Worm (Caenorhabditis elegans): ENCODE data around the gene tnc-2.

ce11 chrII:10516375-10516774, 49.7 kb downstream of the tnc-2 start:
- TF ChIP-seq flt-1 (GFP tag; IDR thresholded peaks at IDR 0.05): no peak
- no peak for TF ChIP-seq hmbx-1 (tag; optimal IDR thresholded peaks at IDR 0.05)
- TF ChIP-seq hmg-4 (GFP tag; optimal IDR thresholded peaks at IDR 0.05): no peak
- no peak for TF ChIP-seq aly-1 (tag; optimal IDR thresholded peaks at IDR 0.05)
- no peak for TF ChIP-seq ama-1 (optimal IDR thresholded peaks at IDR 0.05)
- TF ChIP-seq tra-4 (tag; optimal IDR thresholded peaks at IDR 0.05): no peak
- no peak for TF ChIP-seq hnd-1 (tag; optimal IDR thresholded peaks at IDR 0.05)
- no peak for TF ChIP-seq B0310.2 (tag; optimal IDR thresholded peaks at IDR 0.05)
- no peak for TF ChIP-seq tbx-11 (GFP tag; IDR thresholded peaks at IDR 0.05)
- no peak for TF ChIP-seq tbx-37 (GFP tag; conservative IDR thresholded peaks at IDR 0.05)

Measured in whole organism, early embryonic.